Worm (Caenorhabditis elegans): ENCODE data around the gene C54D10.10.

The C54D10.10 gene

ce11 chrV:12433717-12434116, 16.1 kb downstream of the C54D10.10 start, which contains the start of gene srh-25:
srh-25 (minus strand) TSS chrV:12433817.
- TF ChIP-seq drap-1 (GFP tag; optimal IDR thresholded peaks at IDR 0.05) = no peak
- no peak for TF ChIP-seq zip-8 (tag; optimal IDR thresholded peaks at IDR 0.05)
- TF ChIP-seq flh-1 (GFP tag; optimal IDR thresholded peaks at IDR 0.05) = no peak
- TF ChIP-seq hlh-1 (tag; optimal IDR thresholded peaks at IDR 0.05) = no peak
- TF ChIP-seq mls-2 (tag; optimal IDR thresholded peaks at IDR 0.05) = no peak
- TF ChIP-seq ham-2 (GFP tag; optimal IDR thresholded peaks at IDR 0.05) = no peak
- no peak for TF ChIP-seq lin-13 (tag; optimal IDR thresholded peaks at IDR 0.05)
- no peak for TF ChIP-seq nhr-76 (tag; optimal IDR thresholded peaks at IDR 0.05)
- TF ChIP-seq sem-2 (GFP tag; optimal IDR thresholded peaks at IDR 0.05) = no peak
- TF ChIP-seq lsy-2 (tag; optimal IDR thresholded peaks at IDR 0.05) = no peak
- TF ChIP-seq ces-1 (GFP tag; optimal IDR thresholded peaks at IDR 0.05) = no peak
- TF ChIP-seq ceh-39 (tag; optimal IDR thresholded peaks at IDR 0.05) = no peak
- no peak for TF ChIP-seq snpc-4 (tag; optimal IDR thresholded peaks at IDR 0.05)
- no peak for TF ChIP-seq pha-4 (tag; optimal IDR thresholded peaks at IDR 0.05)

ce11 chrV:12433105-12433504, 16.7 kb downstream of the C54D10.10 start:
- TF ChIP-seq nhr-28 (tag; optimal IDR thresholded peaks at IDR 0.05) (no peak), nhr-2 (tag; optimal IDR thresholded peaks at IDR 0.05) (no peak)

- TF ChIP-seq nhr-2 (tag; optimal IDR thresholded peaks at IDR 0.05) (no peak), blmp-1 (tag; optimal IDR thresholded peaks at IDR 0.05) (no peak), pha-4 (tag; optimal IDR thresholded peaks at IDR 0.05) (no peak), M03D4.4 (tag; optimal IDR thresholded peaks at IDR 0.05) (no peak), drap-1 (GFP tag; optimal IDR thresholded peaks at IDR 0.05) (no peak), ceh-39 (tag; optimal IDR thresholded peaks at IDR 0.05) (no peak), nhr-237 (tag; optimal IDR thresholded peaks at IDR 0.05) (no peak), unc-39 (tag; optimal IDR thresholded peaks at IDR 0.05) (no peak), sptf-1 (tag; optimal IDR thresholded peaks at IDR 0.05) (no peak), mls-2 (tag; optimal IDR thresholded peaks at IDR 0.05) (no peak), hlh-1 (tag; optimal IDR thresholded peaks at IDR 0.05) (no peak), unc-62 (GFP tag; optimal IDR thresholded peaks at IDR 0.05) (no peak), elt-1 (tag; optimal IDR thresholded peaks at IDR 0.05; ENCODE audit: borderline replicate concordance, insufficient read depth) (no peak), nhr-12 (tag; optimal IDR thresholded peaks at IDR 0.05) (no peak), mab-5 (tag; optimal IDR thresholded peaks at IDR 0.05) (no peak)
These were observed 17.7 kb downstream of the C54D10.10 start, which contains the start of gene C54D10.13 for ce11 chrV:12432111-12432510. C54D10.13 (minus strand) TSS chrV:12432289.

- no peak for TF ChIP-seq pha-4 (tag; optimal IDR thresholded peaks at IDR 0.05)
- no peak for TF ChIP-seq M03D4.4 (tag; optimal IDR thresholded peaks at IDR 0.05)
- TF ChIP-seq unc-120 (tag; optimal IDR thresholded peaks at IDR 0.05; ENCODE audit: poor library complexity, severe bottlenecking) = no peak
- no peak for TF ChIP-seq nhr-12 (tag; optimal IDR thresholded peaks at IDR 0.05)
- no peak for TF ChIP-seq ceh-39 (tag; optimal IDR thresholded peaks at IDR 0.05)
- no peak for TF ChIP-seq snpc-4 (tag; optimal IDR thresholded peaks at IDR 0.05)
- no peak for TF ChIP-seq unc-39 (tag; optimal IDR thresholded peaks at IDR 0.05)
- no peak for TF ChIP-seq lin-32 (GFP tag; optimal IDR thresholded peaks at IDR 0.05)
- TF ChIP-seq hlh-1 (tag; optimal IDR thresholded peaks at IDR 0.05) = no peak
- TF ChIP-seq ces-1 (GFP tag; optimal IDR thresholded peaks at IDR 0.05) = no peak
- no peak for TF ChIP-seq tbx-8 (GFP tag; optimal IDR thresholded peaks at IDR 0.05)
- no peak for TF ChIP-seq ceh-43 (GFP tag; optimal IDR thresholded peaks at IDR 0.05)
These were observed 20.8 kb downstream of the C54D10.10 start, which contains the start of gene C54D10.5 for ce11 chrV:12429039-12429438. C54D10.5 (plus strand) TSS chrV:12429339.

ce11 chrV:12427826-12428225, 22.0 kb downstream of the C54D10.10 start:
- TF ChIP-seq ceh-83 (GFP tag; optimal IDR thresholded peaks at IDR 0.05) (no peak), lin-32 (GFP tag; optimal IDR thresholded peaks at IDR 0.05) (no peak), snpc-4 (tag; optimal IDR thresholded peaks at IDR 0.05) (no peak), drap-1 (GFP tag; optimal IDR thresholded peaks at IDR 0.05) (no peak), flh-1 (GFP tag; optimal IDR thresholded peaks at IDR 0.05) (no peak), ces-1 (GFP tag; optimal IDR thresholded peaks at IDR 0.05) (no peak), unc-120 (tag; optimal IDR thresholded peaks at IDR 0.05; ENCODE audit: poor library complexity, severe bottlenecking) (no peak), ceh-43 (GFP tag; optimal IDR thresholded peaks at IDR 0.05) (no peak), hlh-1 (tag; optimal IDR thresholded peaks at IDR 0.05) (no peak), zip-8 (tag; optimal IDR thresholded peaks at IDR 0.05) (no peak), elt-1 (tag; optimal IDR thresholded peaks at IDR 0.05; ENCODE audit: borderline replicate concordance, insufficient read depth) (no peak), mab-5 (tag; optimal IDR thresholded peaks at IDR 0.05) (no peak)
